Fruit fly (Drosophila melanogaster): ENCODE measurements around the gene CG13049.

CG13049 gene

dm6 chr3L:16277135-16277534, 4.6 kb downstream of the CG13049 start, which contains the start of gene CG13065:
CG13065 (plus strand) TSS chr3L:16277435.
- TF ChIP-seq CG11294 (GFP tag; IDR thresholded peaks at IDR 0.05) (no peak), acj6 (GFP tag; optimal IDR thresholded peaks at IDR 0.05) (no peak), CG11762 (GFP tag; optimal IDR thresholded peaks at IDR 0.05; ENCODE audit: insufficient read depth) (no peak), CG8119 (GFP tag; IDR thresholded peaks at IDR 0.05) (no peak), CG11902 (GFP tag; optimal IDR thresholded peaks at IDR 0.05) (no peak), OdsH (GFP tag; optimal IDR thresholded peaks at IDR 0.05) (no peak), CG32006 (GFP tag; optimal IDR thresholded peaks at IDR 0.05) (no peak), spab (GFP tag; optimal IDR thresholded peaks at IDR 0.05) (no peak), topi (GFP tag; optimal IDR thresholded peaks at IDR 0.05) (no peak), fkh (GFP tag; optimal IDR thresholded peaks at IDR 0.05) (no peak), ss (GFP tag; optimal IDR thresholded peaks at IDR 0.05) (no peak), CG6854 (GFP tag; optimal IDR thresholded peaks at IDR 0.05) (no peak)

- TF ChIP-seq vri (GFP tag; optimal IDR thresholded peaks at IDR 0.05) (no peak), Gug (GFP tag; IDR thresholded peaks at IDR 0.05) (no peak), CG1621 (tag; optimal IDR thresholded peaks at IDR 0.05) (no peak), Eip78C (GFP tag) (peak; percentile 68), Ets96B (tag; optimal IDR thresholded peaks at IDR 0.05) (peak; percentile 37), CG6808 (GFP tag; optimal IDR thresholded peaks at IDR 0.05) (peak; percentile 44), svp (GFP tag) (peak; percentile 17), Lpt (GFP tag; optimal IDR thresholded peaks at IDR 0.05) (no peak), CG6854 (GFP tag; optimal IDR thresholded peaks at IDR 0.05) (no peak), CG8319 (GFP tag; optimal IDR thresholded peaks at IDR 0.05) (no peak), Sox15 (GFP tag; optimal IDR thresholded peaks at IDR 0.05) (no peak), spab (GFP tag; optimal IDR thresholded peaks at IDR 0.05) (peak; percentile 16), net (GFP tag; optimal IDR thresholded peaks at IDR 0.05) (no peak), CG10669 (GFP tag; optimal IDR thresholded peaks at IDR 0.05) (peak; percentile 6), CG8119 (GFP tag; IDR thresholded peaks at IDR 0.05) (no peak), fd59A (GFP tag; optimal IDR thresholded peaks at IDR 0.05) (peak; percentile 9), CG9139 (GFP tag; optimal IDR thresholded peaks at IDR 0.05) (no peak), CG3032 (tag; optimal IDR thresholded peaks at IDR 0.05) (peak; percentile 51), dsx (GFP tag; optimal IDR thresholded peaks at IDR 0.05; ENCODE audit: poor library complexity, severe bottlenecking) (no peak), CG32006 (GFP tag; optimal IDR thresholded peaks at IDR 0.05) (peak; percentile 20)
Measured at dm6 chr3L:16275391-16276017, 6.2 kb downstream of the CG13049 start.

- TF ChIP-seq CG3919 (GFP tag; optimal IDR thresholded peaks at IDR 0.05) = no peak
- TF ChIP-seq ss (GFP tag; optimal IDR thresholded peaks at IDR 0.05) = peak in 1 of 2 experiments; percentile 79
Measured at dm6 chr3L:16272338-16272959, 9.3 kb downstream of the CG13049 start, which contains the start of gene CG13066. CG13066 (plus strand) TSS chr3L:16272909.

- TF ChIP-seq CG10669 (GFP tag; optimal IDR thresholded peaks at IDR 0.05) (no peak), CG10631 (GFP tag; optimal IDR thresholded peaks at IDR 0.05) (no peak)
Measured at dm6 chr3L:16270802-16271332, 10.9 kb downstream of the CG13049 start, which contains the start of the genes CG34248 and CG13067. CG34248 (minus strand) TSS chr3L:16270902. CG13067 (plus strand) TSS chr3L:16271282.

- TF ChIP-seq CG1621 (tag; optimal IDR thresholded peaks at IDR 0.05) (no peak), Ets96B (tag; optimal IDR thresholded peaks at IDR 0.05) (no peak), CG11762 (GFP tag; optimal IDR thresholded peaks at IDR 0.05; ENCODE audit: insufficient read depth) (no peak), CG10669 (GFP tag; optimal IDR thresholded peaks at IDR 0.05) (no peak), dac (GFP tag; optimal IDR thresholded peaks at IDR 0.05) (no peak)
Measured at dm6 chr3L:16269092-16269491, 12.6 kb downstream of the CG13049 start, which contains the start of gene CG13068. CG13068 (plus strand) TSS chr3L:16269392.
